Worm (Caenorhabditis elegans) whole organism, mixed stage, embryonic: ENCODE results near the gene atx-2.

Experiments
- M03D4.4 ChIP-seq: sonication (generic microtip); optimal IDR thresholded peaks from 2 replicates; lab custom pipeline; 2017; ENCODE audit warnings: mild to moderate bottlenecking, missing genetic modification characterization, missing compliant biosample characterization
- nhr-12 ChIP-seq: fragments of 150-350 bp; optimal IDR thresholded peaks from 2 replicates; lab custom pipeline; 2014; ENCODE audit warnings: missing biosample characterization, missing genetic modification characterization
- nhr-237 ChIP-seq: fragments of 150-350 bp; optimal IDR thresholded peaks from 2 replicates; lab custom pipeline; 2014; ENCODE audit warnings: missing biosample characterization, missing genetic modification characterization
- nhr-28 ChIP-seq: fragments of 150-350 bp; optimal IDR thresholded peaks from 2 replicates; lab custom pipeline; 2014; ENCODE audit warnings: missing biosample characterization, missing genetic modification characterization
- snpc-4 ChIP-seq: fragments of 150-350 bp; optimal IDR thresholded peaks from 2 replicates; lab custom pipeline; 2014; ENCODE audit warnings: missing biosample characterization, missing genetic modification characterization
- unc-62 ChIP-seq: fragments of 150-350 bp; optimal IDR thresholded peaks from 2 replicates; lab custom pipeline; 2014; ENCODE audit warnings: missing biosample characterization, missing genetic modification reagents, missing genetic modification characterization

- no peak for TF ChIP-seq nhr-237 (tag; lab: Kevin White, UChicago)
- TF ChIP-seq unc-62 (GFP tag; lab: Kevin White, UChicago): no peak
- TF ChIP-seq nhr-12 (tag; lab: Kevin White, UChicago): no peak
- TF ChIP-seq M03D4.4: no peak
- TF ChIP-seq snpc-4 (tag; lab: Kevin White, UChicago): no peak
- TF ChIP-seq nhr-28 (tag; lab: Kevin White, UChicago): no peak
Measured at ce11 chrIII:10446730-10447129, 14.5 kb upstream of the atx-2 start, which contains the start of gene H04D03.7.
